Fruit fly (Drosophila melanogaster) whole organism, prepupa: ENCODE data around the gene Hira.

Experiments
- Blimp-1 ChIP-seq: fragments of 200-800 bp; sonication (Bioruptor generic); optimal IDR thresholded peaks from 3 replicates; lab custom pipeline; 2017; ENCODE audit warnings: missing biosample characterization, missing genetic modification characterization, mild to moderate bottlenecking, moderate library complexity, missing genetic modification reagents
- CG10631 ChIP-seq: fragments of 200-800 bp; sonication (Bioruptor generic); optimal IDR thresholded peaks from 2 replicates; lab custom pipeline; 2016; ENCODE audit warnings: missing biosample characterization, missing genetic modification characterization
- CG10669 ChIP-seq: fragments of 200-800 bp; sonication (Bioruptor generic); optimal IDR thresholded peaks from 3 replicates; lab custom pipeline; 2018; ENCODE audit warnings: missing biosample characterization, mild to moderate bottlenecking, missing genetic modification characterization, moderate library complexity
- CG11294 ChIP-seq: fragments of 200-800 bp; sonication (Bioruptor generic); IDR thresholded peaks from 2 replicates; pipeline ENCODE4 v1.3.6; 2022; ENCODE audit warnings: missing biosample characterization, missing genetic modification characterization
- CG11762 ChIP-seq: fragments of 200-800 bp; sonication (Bioruptor generic); optimal IDR thresholded peaks from 3 replicates; lab custom pipeline; 2016; ENCODE audit warnings: missing biosample characterization, missing genetic modification characterization; ENCODE audit not compliant: insufficient read depth
- CG15336 ChIP-seq: fragments of 200-800 bp; sonication (Bioruptor generic); IDR thresholded peaks from 2 replicates; pipeline ENCODE4 v1.3.6; 2022; ENCODE audit warnings: missing biosample characterization, missing genetic modification characterization
- CG16779 ChIP-seq: fragments of 200-800 bp; sonication (Bioruptor generic); optimal IDR thresholded peaks from 3 replicates; lab custom pipeline; 2017; ENCODE audit warnings: missing biosample characterization, mild to moderate bottlenecking, missing genetic modification characterization
- CG31627 ChIP-seq: fragments of 200-800 bp; sonication (Bioruptor generic); optimal IDR thresholded peaks from 3 replicates; lab custom pipeline; 2016; ENCODE audit warnings: missing biosample characterization, missing genetic modification characterization
- CG32006 ChIP-seq: fragments of 200-800 bp; sonication (Bioruptor generic); optimal IDR thresholded peaks from 3 replicates; lab custom pipeline; 2017; ENCODE audit warnings: missing biosample characterization, mild to moderate bottlenecking, missing genetic modification characterization
- CG34406 ChIP-seq: fragments of 200-800 bp; sonication (Bioruptor generic); optimal IDR thresholded peaks from 3 replicates; lab custom pipeline; 2016; ENCODE audit warnings: missing biosample characterization, missing genetic modification characterization
- CG3919 ChIP-seq: fragments of 200-800 bp; sonication (Bioruptor generic); optimal IDR thresholded peaks from 3 replicates; lab custom pipeline; 2016; ENCODE audit warnings: missing biosample characterization, missing genetic modification characterization
- CG6163 ChIP-seq: fragments of 200-800 bp; sonication (Bioruptor generic); IDR thresholded peaks from 3 replicates; pipeline ENCODE4 v1.3.6; 2022; ENCODE audit warnings: missing biosample characterization, missing genetic modification characterization
- CG8119 ChIP-seq: fragments of 200-800 bp; sonication (Bioruptor generic); IDR thresholded peaks from 3 replicates; pipeline ENCODE4 v1.3.6; 2022; ENCODE audit warnings: missing biosample characterization, missing genetic modification characterization
- CG8319 ChIP-seq: fragments of 200-800 bp; sonication (Bioruptor generic); optimal IDR thresholded peaks from 3 replicates; lab custom pipeline; 2016; ENCODE audit warnings: missing biosample characterization, missing genetic modification characterization
- CG8632 ChIP-seq: fragments of 200-800 bp; sonication (Bioruptor generic); optimal IDR thresholded peaks from 3 replicates; lab custom pipeline; 2016; ENCODE audit warnings: missing biosample characterization, missing genetic modification characterization
- CG9139 ChIP-seq: fragments of 200-800 bp; sonication (Bioruptor generic); optimal IDR thresholded peaks from 3 replicates; lab custom pipeline; 2017; ENCODE audit warnings: missing biosample characterization, mild to moderate bottlenecking, missing genetic modification characterization
- Eip75B ChIP-seq: fragments of 200-800 bp; sonication (Bioruptor generic); optimal IDR thresholded peaks from 3 replicates; lab custom pipeline; 2016; ENCODE audit warnings: missing biosample characterization, missing genetic modification characterization
- Eip78C ChIP-seq: fragments of 200-800 bp; sonication (Bioruptor generic); peaks from one replicate; lab custom pipeline; 2016; ENCODE audit warnings: missing biosample characterization, missing genetic modification characterization
- Ets21C ChIP-seq: fragments of 200-800 bp; sonication (Bioruptor generic); optimal IDR thresholded peaks from 3 replicates; lab custom pipeline; 2016; ENCODE audit warnings: missing biosample characterization, missing genetic modification characterization
- Ets96B ChIP-seq: fragments of 200-800 bp; optimal IDR thresholded peaks from 2 replicates; lab custom pipeline; 2019; ENCODE audit warnings: missing biosample characterization, mild to moderate bottlenecking, missing genetic modification characterization, moderate library complexity
- Gug ChIP-seq: fragments of 200-800 bp; sonication (Bioruptor generic); IDR thresholded peaks from 2 replicates; pipeline ENCODE4 v1.3.6; 2022; ENCODE audit warnings: missing biosample characterization, missing genetic modification characterization
- Hr4 ChIP-seq: fragments of 200-800 bp; sonication (Bioruptor generic); optimal IDR thresholded peaks from 3 replicates; lab custom pipeline; 2016; ENCODE audit warnings: missing biosample characterization, missing genetic modification characterization
- Met ChIP-seq: fragments of 200-800 bp; sonication (Bioruptor generic); optimal IDR thresholded peaks from 3 replicates; lab custom pipeline; 2016; ENCODE audit warnings: missing biosample characterization, missing genetic modification characterization
- OdsH ChIP-seq: fragments of 200-800 bp; sonication (Bioruptor generic); optimal IDR thresholded peaks from 3 replicates; lab custom pipeline; 2016; ENCODE audit warnings: missing biosample characterization, missing genetic modification characterization
- Smox ChIP-seq: fragments of 200-800 bp; sonication (Bioruptor generic); optimal IDR thresholded peaks from 3 replicates; lab custom pipeline; 2016; ENCODE audit warnings: missing biosample characterization, missing genetic modification characterization
- Sox15 ChIP-seq: fragments of 200-800 bp; sonication (Bioruptor generic); optimal IDR thresholded peaks from 3 replicates; lab custom pipeline; 2016; ENCODE audit warnings: missing biosample characterization, missing genetic modification characterization
- achi ChIP-seq: fragments of 200-800 bp; sonication (Bioruptor generic); optimal IDR thresholded peaks from 3 replicates; lab custom pipeline; 2016; ENCODE audit warnings: missing biosample characterization, missing genetic modification characterization
- acj6 ChIP-seq: fragments of 200-800 bp; sonication (Bioruptor generic); optimal IDR thresholded peaks from 3 replicates; lab custom pipeline; 2016; ENCODE audit warnings: missing biosample characterization, missing genetic modification characterization
- cyc ChIP-seq: fragments of 200-800 bp; sonication (Bioruptor generic); optimal IDR thresholded peaks from 3 replicates; lab custom pipeline; 2016; ENCODE audit warnings: missing biosample characterization, missing genetic modification characterization
- dac ChIP-seq: fragments of 200-800 bp; sonication (Bioruptor generic); optimal IDR thresholded peaks from 2 replicates; lab custom pipeline; 2017; ENCODE audit warnings: missing biosample characterization, mild to moderate bottlenecking, missing genetic modification characterization
- dsx ChIP-seq: fragments of 200-800 bp; optimal IDR thresholded peaks from 3 replicates; lab custom pipeline; 2019; ENCODE audit warnings: missing biosample characterization, mild to moderate bottlenecking, missing genetic modification characterization, moderate library complexity; ENCODE audit not compliant: poor library complexity, severe bottlenecking
- eg ChIP-seq: fragments of 200-800 bp; sonication (Bioruptor generic); IDR thresholded peaks from 3 replicates; pipeline ENCODE4 v1.3.6; 2022; ENCODE audit warnings: missing biosample characterization, missing genetic modification characterization
- esn ChIP-seq: fragments of 200-800 bp; sonication (Bioruptor generic); optimal IDR thresholded peaks from 2 replicates; lab custom pipeline; 2016; ENCODE audit warnings: missing biosample characterization, mild to moderate bottlenecking, missing genetic modification characterization, moderate library complexity
- fd59A ChIP-seq: fragments of 200-800 bp; sonication (Bioruptor generic); optimal IDR thresholded peaks from 2 replicates; lab custom pipeline; 2017; ENCODE audit warnings: missing biosample characterization, mild to moderate bottlenecking, missing genetic modification characterization, missing genetic modification reagents
- fkh ChIP-seq: fragments of 200-800 bp; sonication (Bioruptor generic); optimal IDR thresholded peaks from 3 replicates; lab custom pipeline; 2017; ENCODE audit warnings: missing biosample characterization, mild to moderate bottlenecking, missing genetic modification characterization, moderate library complexity
- lz ChIP-seq: fragments of 200-800 bp; sonication (Bioruptor generic); optimal IDR thresholded peaks from 3 replicates; lab custom pipeline; 2016; ENCODE audit warnings: missing biosample characterization, missing genetic modification characterization
- net ChIP-seq: fragments of 200-800 bp; sonication (Bioruptor generic); optimal IDR thresholded peaks from 3 replicates; lab custom pipeline; 2016; ENCODE audit warnings: missing biosample characterization, missing genetic modification characterization
- spab ChIP-seq: fragments of 200-800 bp; sonication (Bioruptor generic); optimal IDR thresholded peaks from 2 replicates; lab custom pipeline; 2017; ENCODE audit warnings: missing biosample characterization, mild to moderate bottlenecking, missing genetic modification characterization, missing genetic modification reagents

Hira gene

dm6 chrX:7744036-7744435, 22.1 kb downstream of the Hira start:
- TF ChIP-seq CG15336 (GFP tag; lab: Robert Waterston, UW), result no peak
- no peak for TF ChIP-seq esn (GFP tag; lab: Kevin White, UChicago)
- no peak for TF ChIP-seq Blimp-1 (GFP tag; lab: Kevin White, UChicago)
- no peak for TF ChIP-seq CG34406 (GFP tag; lab: Kevin White, UChicago)
- TF ChIP-seq OdsH (GFP tag; lab: Kevin White, UChicago), result no peak
- TF ChIP-seq achi (GFP tag; lab: Kevin White, UChicago), result no peak
- TF ChIP-seq Eip78C (GFP tag; lab: Kevin White, UChicago), result no peak
- no peak for TF ChIP-seq Met (GFP tag; lab: Kevin White, UChicago)
- no peak for TF ChIP-seq net (GFP tag; lab: Kevin White, UChicago)
- no peak for TF ChIP-seq Gug (GFP tag; lab: Robert Waterston, UW)
- no peak for TF ChIP-seq CG11294
- no peak for TF ChIP-seq Smox (GFP tag; lab: Kevin White, UChicago)
- TF ChIP-seq CG31627, result no peak
- no peak for TF ChIP-seq CG11762
- no peak for TF ChIP-seq cyc (GFP tag; lab: Kevin White, UChicago)
- TF ChIP-seq Ets96B (tag; lab: Kevin White, UChicago), result no peak
- no peak for TF ChIP-seq acj6

dm6 chrX:7746342-7746741, 24.4 kb downstream of the Hira start:
- TF ChIP-seq CG10631 (GFP tag; lab: Kevin White, UChicago), result no peak
- no peak for TF ChIP-seq CG8119 (GFP tag; lab: Robert Waterston, UW)
- no peak for TF ChIP-seq CG6163 (GFP tag; lab: Robert Waterston, UW)
- TF ChIP-seq spab (GFP tag; lab: Kevin White, UChicago), result no peak
- TF ChIP-seq fd59A (GFP tag; lab: Kevin White, UChicago), result no peak
- no peak for TF ChIP-seq CG10669 (GFP tag; lab: Kevin White, UChicago)
- TF ChIP-seq CG16779, result no peak

dm6 chrX:7764682-7765081, 42.8 kb downstream of the Hira start, which contains the start of gene Ir7a:
Gene Ir7a (plus strand): TSS chrX:7764982.
- TF ChIP-seq CG32006 (GFP tag; lab: Kevin White, UChicago), result no peak
- TF ChIP-seq CG8319 (GFP tag; lab: Kevin White, UChicago), result no peak
- no peak for TF ChIP-seq lz (GFP tag; lab: Kevin White, UChicago)
- TF ChIP-seq CG3919, result no peak
- TF ChIP-seq Ets21C (GFP tag; lab: Kevin White, UChicago), result no peak
- TF ChIP-seq spab (GFP tag; lab: Kevin White, UChicago), result no peak
- TF ChIP-seq Ets96B (tag; lab: Kevin White, UChicago), result no peak
- no peak for TF ChIP-seq CG31627

- TF ChIP-seq CG3919 (no peak), eg (GFP tag; lab: Robert Waterston, UW) (no peak), Sox15 (no peak), Gug (GFP tag; lab: Robert Waterston, UW) (no peak), cyc (GFP tag; lab: Kevin White, UChicago) (no peak), Eip75B (GFP tag; lab: Kevin White, UChicago) (no peak), fkh (GFP tag; lab: Kevin White, UChicago) (no peak), Ets96B (tag; lab: Kevin White, UChicago) (no peak), acj6 (no peak), Hr4 (GFP tag; lab: Kevin White, UChicago) (no peak), CG9139 (GFP tag; lab: Kevin White, UChicago) (no peak), dac (GFP tag; lab: Kevin White, UChicago) (no peak), dsx (GFP tag; lab: Kevin White, UChicago) (no peak), CG8632 (GFP tag; lab: Kevin White, UChicago) (no peak), fd59A (GFP tag; lab: Kevin White, UChicago) (no peak), CG10631 (GFP tag; lab: Kevin White, UChicago) (no peak), Smox (GFP tag; lab: Kevin White, UChicago) (no peak)
- TF ChIP-seq, all 60 proteins: peak for 0
Observed at dm6 chrX:7768147-7768787, 46.3 kb downstream of the Hira start, which contains the start of gene CG34338. Gene CG34338 (plus strand): TSS chrX:7768737.
